Fruit fly (Drosophila melanogaster) whole organism, embryonic: ENCODE measurements around the gene CG15353.

Source experiments
- Abd-B ChIP-seq: fragments of 200-800 bp; sonication (Bioruptor generic); optimal IDR thresholded peaks from 2 replicates; lab custom pipeline; 2018; ENCODE audit warnings: missing biosample characterization, mild to moderate bottlenecking, missing genetic modification characterization, moderate library complexity
- Atf6 ChIP-seq: fragments of 200-800 bp; sonication (Bioruptor generic); IDR thresholded peaks from 2 replicates; pipeline ENCODE4 v1.3.6; 2022; ENCODE audit warnings: missing biosample characterization, missing genetic modification characterization
- Bdp1 ChIP-seq: fragments of 200-800 bp; sonication (Bioruptor generic); optimal IDR thresholded peaks from 3 replicates; lab custom pipeline; 2016; ENCODE audit warnings: missing biosample characterization, missing genetic modification characterization
- CG10209 ChIP-seq: fragments of 200-800 bp; sonication (Bioruptor generic); optimal IDR thresholded peaks from 3 replicates; lab custom pipeline; 2017; ENCODE audit warnings: missing biosample characterization, mild to moderate bottlenecking, missing genetic modification characterization, missing genetic modification reagents
- CG10543 ChIP-seq: fragments of 200-800 bp; sonication (Bioruptor generic); optimal IDR thresholded peaks from 3 replicates; lab custom pipeline; 2017; ENCODE audit warnings: missing biosample characterization, mild to moderate bottlenecking, missing genetic modification characterization, moderate library complexity
- CG11247 ChIP-seq: fragments of 200-800 bp; sonication (Bioruptor generic); IDR thresholded peaks from 2 replicates; pipeline ENCODE4 v1.3.6; 2022; ENCODE audit warnings: missing biosample characterization, missing genetic modification characterization
- CG11695 ChIP-seq: fragments of 200-800 bp; sonication (Bioruptor generic); IDR thresholded peaks from 3 replicates; pipeline ENCODE4 v1.3.6; 2022; ENCODE audit warnings: missing biosample characterization, missing genetic modification characterization
- CG12299 ChIP-seq: fragments of 200-800 bp; sonication (Bioruptor generic); optimal IDR thresholded peaks from 2 replicates; lab custom pipeline; 2018; ENCODE audit warnings: missing biosample characterization, mild to moderate bottlenecking, missing genetic modification characterization
- CG1233 ChIP-seq: fragments of 200-800 bp; sonication (Bioruptor generic); optimal IDR thresholded peaks from 4 replicates; lab custom pipeline; 2018; ENCODE audit warnings: missing biosample characterization, mild to moderate bottlenecking, missing genetic modification characterization
- CG13296 ChIP-seq: fragments of 200-800 bp; sonication (Bioruptor generic); optimal IDR thresholded peaks from 3 replicates; lab custom pipeline; 2018; ENCODE audit warnings: missing biosample characterization, mild to moderate bottlenecking, missing genetic modification characterization
- CG13894 ChIP-seq: fragments of 200-800 bp; sonication (Bioruptor generic); optimal IDR thresholded peaks from 3 replicates; lab custom pipeline; 2018; ENCODE audit warnings: missing biosample characterization, mild to moderate bottlenecking, missing genetic modification characterization, moderate library complexity
- CG1529 ChIP-seq: fragments of 200-800 bp; sonication (Bioruptor generic); optimal IDR thresholded peaks from 3 replicates; lab custom pipeline; 2018; ENCODE audit warnings: missing biosample characterization, missing genetic modification characterization
- CG15514 ChIP-seq: fragments of 200-800 bp; sonication (Bioruptor generic); optimal IDR thresholded peaks from 3 replicates; lab custom pipeline; 2017; ENCODE audit warnings: missing biosample characterization, missing genetic modification characterization, mild to moderate bottlenecking, moderate library complexity, missing genetic modification reagents
- CG17186 ChIP-seq: fragments of 200-800 bp; sonication (Bioruptor generic); optimal IDR thresholded peaks from 3 replicates; lab custom pipeline; 2017; ENCODE audit warnings: missing biosample characterization, missing genetic modification reagents, missing genetic modification characterization
- CG17568 ChIP-seq: fragments of 200-800 bp; sonication (Bioruptor generic); optimal IDR thresholded peaks from 2 replicates; lab custom pipeline; 2018; ENCODE audit warnings: missing biosample characterization, mild to moderate bottlenecking, missing genetic modification characterization, moderate library complexity
- CG3065 ChIP-seq: fragments of 200-800 bp; sonication (Bioruptor generic); optimal IDR thresholded peaks from 2 replicates; lab custom pipeline; 2016; ENCODE audit warnings: missing biosample characterization, missing genetic modification characterization
- CG31388 ChIP-seq: fragments of 200-800 bp; sonication (Bioruptor generic); optimal IDR thresholded peaks from 2 replicates; lab custom pipeline; 2016; ENCODE audit warnings: missing biosample characterization, missing genetic modification characterization
- CG4424 ChIP-seq: fragments of 200-800 bp; sonication (Bioruptor generic); optimal IDR thresholded peaks from 3 replicates; lab custom pipeline; 2016; ENCODE audit warnings: missing biosample characterization, missing genetic modification characterization
- CG4707 ChIP-seq: fragments of 200-800 bp; sonication (Bioruptor generic); optimal IDR thresholded peaks from 2 replicates; lab custom pipeline; 2018; ENCODE audit warnings: missing biosample characterization, mild to moderate bottlenecking, missing genetic modification characterization, moderate library complexity
- CG6654 ChIP-seq: fragments of 200-800 bp; sonication (Bioruptor generic); optimal IDR thresholded peaks from 2 replicates; lab custom pipeline; 2017; ENCODE audit warnings: missing biosample characterization, mild to moderate bottlenecking, missing genetic modification characterization
- CG6683 ChIP-seq: fragments of 200-800 bp; sonication (Bioruptor generic); optimal IDR thresholded peaks from 2 replicates; lab custom pipeline; 2017; ENCODE audit warnings: missing biosample characterization, mild to moderate bottlenecking, missing genetic modification characterization, missing genetic modification reagents
- CG6689 ChIP-seq: fragments of 200-800 bp; sonication (Bioruptor generic); IDR thresholded peaks from 2 replicates; pipeline ENCODE4 v1.3.6; 2022; ENCODE audit warnings: missing biosample characterization, missing genetic modification characterization
- CG7357 ChIP-seq: fragments of 200-800 bp; sonication (Bioruptor generic); IDR thresholded peaks from 3 replicates; pipeline ENCODE4 v1.3.6; 2022; ENCODE audit warnings: missing biosample characterization, missing genetic modification characterization
- CoRest ChIP-seq: fragments of 200-800 bp; sonication (Bioruptor generic); optimal IDR thresholded peaks from 3 replicates; lab custom pipeline; 2018; ENCODE audit warnings: missing biosample characterization, mild to moderate bottlenecking, missing genetic modification characterization, moderate library complexity
- D ChIP-seq, 2 experiments: fragments of 200-800 bp in 1 of 2; fragments of >200 bp in 1 of 2; sonication (Bioruptor generic) in 1 of 2; optimal IDR thresholded peaks; 2 replicates in 1 of 2; 3 replicates in 1 of 2; lab custom pipeline; 2017; ENCODE audit warnings: mild to moderate bottlenecking in 1 of 2, missing biosample characterization in 1 of 2, missing genetic modification characterization in 1 of 2, missing genetic modification reagents in 1 of 2
- HLH4C ChIP-seq: fragments of 200-800 bp; sonication (Bioruptor generic); IDR thresholded peaks from 3 replicates; pipeline ENCODE4 v1.3.6; 2022; ENCODE audit warnings: missing biosample characterization, missing genetic modification characterization; ENCODE audit not compliant: partially characterized antibody
- HmgD ChIP-seq: fragments of 200-800 bp; sonication (Bioruptor generic); optimal IDR thresholded peaks from 3 replicates; lab custom pipeline; 2016; ENCODE audit warnings: missing biosample characterization, missing genetic modification characterization
- Hr51 ChIP-seq, 2 experiments: fragments of 200-800 bp; sonication (Bioruptor generic); optimal IDR thresholded peaks; 2 replicates in 1 of 2; 3 replicates in 1 of 2; lab custom pipeline; 2016 to 2018; ENCODE audit warnings: missing biosample characterization in 2 of 2, missing genetic modification characterization in 2 of 2, mild to moderate bottlenecking in 1 of 2, moderate library complexity in 1 of 2
- MESR4 ChIP-seq: fragments of 200-800 bp; sonication (Bioruptor generic); optimal IDR thresholded peaks from 2 replicates; lab custom pipeline; 2018; ENCODE audit warnings: missing biosample characterization, mild to moderate bottlenecking, missing genetic modification characterization, moderate library complexity
- Max ChIP-seq: fragments of 200-800 bp; sonication (Bioruptor generic); optimal IDR thresholded peaks from 2 replicates; lab custom pipeline; 2016; ENCODE audit warnings: missing biosample characterization, mild to moderate bottlenecking, missing genetic modification characterization
- Opbp ChIP-seq: fragments of 200-800 bp; sonication (Bioruptor generic); IDR thresholded peaks from 3 replicates; pipeline ENCODE4 v1.3.6; 2022; ENCODE audit warnings: missing biosample characterization, missing genetic modification characterization; ENCODE audit not compliant: partially characterized antibody
- Six4 ChIP-seq: fragments of 200-800 bp; sonication (Bioruptor generic); optimal IDR thresholded peaks from 2 replicates; lab custom pipeline; 2016; ENCODE audit warnings: missing biosample characterization, missing genetic modification characterization
- Ssrp ChIP-seq: fragments of 200-800 bp; sonication (Bioruptor generic); optimal IDR thresholded peaks from 2 replicates; lab custom pipeline; 2018; ENCODE audit warnings: missing biosample characterization, mild to moderate bottlenecking, missing genetic modification characterization, moderate library complexity
- Xbp1 ChIP-seq: fragments of 200-800 bp; sonication (Bioruptor generic); optimal IDR thresholded peaks from 3 replicates; lab custom pipeline; 2016; ENCODE audit warnings: missing biosample characterization, mild to moderate bottlenecking, missing genetic modification characterization
- ap ChIP-seq: fragments of 200-800 bp; sonication (Bioruptor generic); IDR thresholded peaks from 2 replicates; pipeline ENCODE4 v1.3.6; 2022; ENCODE audit warnings: missing biosample characterization, missing genetic modification characterization
- corto ChIP-seq: fragments of 200-800 bp; sonication (Bioruptor generic); optimal IDR thresholded peaks from 2 replicates; lab custom pipeline; 2016; ENCODE audit warnings: missing biosample characterization, mild to moderate bottlenecking, missing genetic modification characterization, moderate library complexity
- dan ChIP-seq: fragments of 200-800 bp; sonication (Bioruptor generic); IDR thresholded peaks from 2 replicates; pipeline ENCODE4 v1.3.6; 2022; ENCODE audit warnings: missing biosample characterization, missing genetic modification characterization
- danr ChIP-seq: fragments of 200-800 bp; sonication (Bioruptor generic); IDR thresholded peaks from 2 replicates; pipeline ENCODE4 v1.3.6; 2022; ENCODE audit warnings: missing biosample characterization, missing genetic modification characterization
- ewg ChIP-seq: fragments of 200-800 bp; sonication (Bioruptor generic); optimal IDR thresholded peaks from 3 replicates; lab custom pipeline; 2017; ENCODE audit warnings: mild to moderate bottlenecking, missing biosample characterization, missing genetic modification reagents, missing genetic modification characterization
- eyg ChIP-seq: fragments of 200-800 bp; sonication (Bioruptor generic); optimal IDR thresholded peaks from 3 replicates; lab custom pipeline; 2016; ENCODE audit warnings: missing biosample characterization, missing genetic modification characterization
- grn ChIP-seq: fragments of 200-800 bp; sonication (Bioruptor generic); optimal IDR thresholded peaks from 3 replicates; lab custom pipeline; 2017; ENCODE audit warnings: missing biosample characterization, missing genetic modification characterization
- kni ChIP-seq: fragments of 200-800 bp; sonication (Bioruptor generic); optimal IDR thresholded peaks from 3 replicates; lab custom pipeline; 2017; ENCODE audit warnings: mild to moderate bottlenecking, missing biosample characterization, missing genetic modification reagents, missing genetic modification characterization
- prd ChIP-seq, 3 experiments: fragments of >200 bp in 2 of 3; fragments of 200-800 bp in 1 of 3; sonication (Bioruptor generic) in 1 of 3; optimal IDR thresholded peaks in 2 of 3; IDR thresholded peaks in 1 of 3; 2 replicates in 2 of 3; 3 replicates in 1 of 3; pipeline versions ENCODE4 v1.3.6 to Lab custom; 2017 to 2022; ENCODE audit warnings: missing biosample characterization in 1 of 3, missing genetic modification characterization in 1 of 3
- sens ChIP-seq: fragments of 200-800 bp; sonication (Bioruptor generic); peaks from one replicate; lab custom pipeline; 2016; ENCODE audit warnings: missing biosample characterization, missing genetic modification characterization
- shn ChIP-seq: fragments of 200-800 bp; sonication (Bioruptor generic); optimal IDR thresholded peaks from 3 replicates; lab custom pipeline; 2016; ENCODE audit warnings: missing biosample characterization, missing genetic modification characterization
- sna ChIP-seq: fragments of 200-800 bp; sonication (Bioruptor generic); IDR thresholded peaks from 2 replicates; pipeline ENCODE4 v1.3.6; 2022; ENCODE audit warnings: missing biosample characterization, missing genetic modification characterization; ENCODE audit not compliant: partially characterized antibody
- sqz ChIP-seq: fragments of 200-800 bp; sonication (Bioruptor generic); optimal IDR thresholded peaks from 3 replicates; lab custom pipeline; 2018; ENCODE audit warnings: missing biosample characterization, mild to moderate bottlenecking, missing genetic modification characterization
- unpg ChIP-seq: fragments of 200-800 bp; sonication (Bioruptor generic); optimal IDR thresholded peaks from 3 replicates; lab custom pipeline; 2018; ENCODE audit warnings: missing biosample characterization, mild to moderate bottlenecking, missing genetic modification characterization, moderate library complexity
- zen2 ChIP-seq: fragments of 200-800 bp; sonication (Bioruptor generic); IDR thresholded peaks from 3 replicates; pipeline ENCODE4 v1.3.6; 2022; ENCODE audit warnings: missing biosample characterization, missing genetic modification characterization; ENCODE audit not compliant: partially characterized antibody

CG15353 gene

dm6 chr2L:2013057-2013456, 6.1 kb upstream of the CG15353 start (continued):
- TF ChIP-seq ewg = no peak
- TF ChIP-seq CG17186 (GFP tag; lab: Kevin White, UChicago) = no peak
- TF ChIP-seq CG11247 (GFP tag; lab: Robert Waterston, UW) = no peak
- no peak for TF ChIP-seq CG15514
- TF ChIP-seq shn (GFP tag; lab: Kevin White, UChicago) = no peak
- no peak for TF ChIP-seq CG31388
- no peak for TF ChIP-seq sens (GFP tag; lab: Kevin White, UChicago)
- TF ChIP-seq CG3065 (GFP tag; lab: Kevin White, UChicago) = no peak
- no peak for TF ChIP-seq CG4707 (GFP tag; lab: Kevin White, UChicago)
- no peak for TF ChIP-seq CG12299 (tag; lab: Kevin White, UChicago)
- TF ChIP-seq sna = peak; percentile 26; the same call in 1 of the 2 replicates
- peak; percentile 98 for TF ChIP-seq Bdp1 (GFP tag; lab: Kevin White, UChicago)
- TF ChIP-seq CG11695 = no peak
- peak; percentile 73; the same call in 2 of the 3 replicates for TF ChIP-seq Opbp (GFP tag; lab: Robert Waterston, UW)
- TF ChIP-seq CG1233 (GFP tag; lab: Kevin White, UChicago) = no peak
- TF ChIP-seq CG13296 (GFP tag; lab: Kevin White, UChicago) = no peak
- no peak for TF ChIP-seq HLH4C (GFP tag; lab: Robert Waterston, UW)
- TF ChIP-seq sqz (GFP tag; lab: Kevin White, UChicago) = no peak
- no peak for TF ChIP-seq CG6683 (GFP tag; lab: Kevin White, UChicago)
- TF ChIP-seq Six4 = no peak
- TF ChIP-seq danr (GFP tag; lab: Robert Waterston, UW) = no peak
- peak; percentile 55 for TF ChIP-seq grn (GFP tag; lab: Kevin White, UChicago)
- 0 out of 3 replicates have a peak, but pooled peaks have one; percentile 35 for TF ChIP-seq zen2 (GFP tag; lab: Robert Waterston, UW)
- TF ChIP-seq CG6654 (GFP tag; lab: Kevin White, UChicago) = no peak
- no peak for TF ChIP-seq Ssrp (tag; lab: Kevin White, UChicago)
- TF ChIP-seq CG6689 (GFP tag; lab: Robert Waterston, UW) = no peak
- no peak for TF ChIP-seq Xbp1 (GFP tag; lab: Kevin White, UChicago)
- TF ChIP-seq eyg (GFP tag; lab: Kevin White, UChicago) = no peak
- TF ChIP-seq MESR4 (GFP tag; lab: Kevin White, UChicago) = no peak
- TF ChIP-seq CG1529 (GFP tag; lab: Kevin White, UChicago) = no peak
- TF ChIP-seq Atf6 (GFP tag; lab: Robert Waterston, UW) = no peak
- no peak for TF ChIP-seq CoRest
- no peak for TF ChIP-seq CG4424
- no peak for TF ChIP-seq CG10543 (GFP tag; lab: Kevin White, UChicago)
- no peak for TF ChIP-seq CG7357 (GFP tag; lab: Robert Waterston, UW)
- TF ChIP-seq kni = no peak
- no peak for TF ChIP-seq dan (GFP tag; lab: Robert Waterston, UW)
- no peak for TF ChIP-seq HmgD
- TF ChIP-seq ap (GFP tag; lab: Robert Waterston, UW) = no peak
- TF ChIP-seq corto (GFP tag; lab: Kevin White, UChicago) = no peak
- no peak for TF ChIP-seq unpg (GFP tag; lab: Kevin White, UChicago)
- no peak for TF ChIP-seq Hr51 (GFP tag; optimal IDR thresholded peaks at IDR 0.05; lab: Kevin White, UChicago)
- no peak for TF ChIP-seq Max (GFP tag; lab: Kevin White, UChicago)
- TF ChIP-seq D (optimal IDR thresholded peaks at IDR 0.05; lab: Kevin White, UChicago) = no peak
- no peak for TF ChIP-seq D (GFP tag; optimal IDR thresholded peaks at IDR 0.05; lab: Kevin White, UChicago)
- TF ChIP-seq Abd-B (GFP tag; lab: Kevin White, UChicago) = no peak
- no peak for TF ChIP-seq CG10209 (GFP tag; lab: Kevin White, UChicago)
- no peak for TF ChIP-seq CG13894 (tag; lab: Kevin White, UChicago)
- TF ChIP-seq CG17568 (GFP tag; lab: Kevin White, UChicago) = no peak
- no peak for TF ChIP-seq prd (optimal IDR thresholded peaks at IDR 0.05; lab: Kevin White, UChicago)
- TF ChIP-seq prd (GFP tag; IDR thresholded peaks at IDR 0.05; lab: Robert Waterston, UW) = no peak
